Fruit fly (Drosophila melanogaster) whole organism, prepupa: ENCODE data around the gene CG42536.

Source experiments
- CG10631 ChIP-seq: fragments of 200-800 bp; sonication (Bioruptor generic); optimal IDR thresholded peaks from 2 replicates; lab custom pipeline; 2016; ENCODE audit warnings: missing biosample characterization, missing genetic modification characterization
- CG10669 ChIP-seq: fragments of 200-800 bp; sonication (Bioruptor generic); optimal IDR thresholded peaks from 3 replicates; lab custom pipeline; 2018; ENCODE audit warnings: missing biosample characterization, mild to moderate bottlenecking, missing genetic modification characterization, moderate library complexity
- CG11294 ChIP-seq: fragments of 200-800 bp; sonication (Bioruptor generic); IDR thresholded peaks from 2 replicates; pipeline ENCODE4 v1.3.6; 2022; ENCODE audit warnings: missing biosample characterization, missing genetic modification characterization
- CG15336 ChIP-seq: fragments of 200-800 bp; sonication (Bioruptor generic); IDR thresholded peaks from 2 replicates; pipeline ENCODE4 v1.3.6; 2022; ENCODE audit warnings: missing biosample characterization, missing genetic modification characterization
- CG1621 ChIP-seq: fragments of 200-800 bp; sonication (Bioruptor generic); optimal IDR thresholded peaks from 3 replicates; lab custom pipeline; 2018; ENCODE audit warnings: missing biosample characterization, mild to moderate bottlenecking, missing genetic modification characterization
- CG3032 ChIP-seq: fragments of 200-800 bp; optimal IDR thresholded peaks from 2 replicates; lab custom pipeline; 2019; ENCODE audit warnings: missing biosample characterization, mild to moderate bottlenecking, missing genetic modification characterization, moderate library complexity
- CG31627 ChIP-seq: fragments of 200-800 bp; sonication (Bioruptor generic); optimal IDR thresholded peaks from 3 replicates; lab custom pipeline; 2016; ENCODE audit warnings: missing biosample characterization, missing genetic modification characterization
- CG32006 ChIP-seq: fragments of 200-800 bp; sonication (Bioruptor generic); optimal IDR thresholded peaks from 3 replicates; lab custom pipeline; 2017; ENCODE audit warnings: missing biosample characterization, mild to moderate bottlenecking, missing genetic modification characterization
- CG34406 ChIP-seq: fragments of 200-800 bp; sonication (Bioruptor generic); optimal IDR thresholded peaks from 3 replicates; lab custom pipeline; 2016; ENCODE audit warnings: missing biosample characterization, missing genetic modification characterization
- CG3919 ChIP-seq: fragments of 200-800 bp; sonication (Bioruptor generic); optimal IDR thresholded peaks from 3 replicates; lab custom pipeline; 2016; ENCODE audit warnings: missing biosample characterization, missing genetic modification characterization
- CG4318 ChIP-seq: fragments of 200-800 bp; sonication (Bioruptor generic); optimal IDR thresholded peaks from 3 replicates; lab custom pipeline; 2017; ENCODE audit warnings: missing biosample characterization, mild to moderate bottlenecking, missing genetic modification characterization
- CG6163 ChIP-seq: fragments of 200-800 bp; sonication (Bioruptor generic); IDR thresholded peaks from 3 replicates; pipeline ENCODE4 v1.3.6; 2022; ENCODE audit warnings: missing biosample characterization, missing genetic modification characterization
- CG6276 ChIP-seq: fragments of 200-800 bp; sonication (Bioruptor generic); optimal IDR thresholded peaks from 2 replicates; lab custom pipeline; 2017; ENCODE audit warnings: missing biosample characterization, mild to moderate bottlenecking, missing genetic modification characterization
- CG7368 ChIP-seq: fragments of 200-800 bp; sonication (Bioruptor generic); optimal IDR thresholded peaks from 3 replicates; lab custom pipeline; 2016; ENCODE audit warnings: missing biosample characterization, missing genetic modification characterization
- CG8119 ChIP-seq: fragments of 200-800 bp; sonication (Bioruptor generic); IDR thresholded peaks from 3 replicates; pipeline ENCODE4 v1.3.6; 2022; ENCODE audit warnings: missing biosample characterization, missing genetic modification characterization
- CG8319 ChIP-seq: fragments of 200-800 bp; sonication (Bioruptor generic); optimal IDR thresholded peaks from 3 replicates; lab custom pipeline; 2016; ENCODE audit warnings: missing biosample characterization, missing genetic modification characterization
- CG9139 ChIP-seq: fragments of 200-800 bp; sonication (Bioruptor generic); optimal IDR thresholded peaks from 3 replicates; lab custom pipeline; 2017; ENCODE audit warnings: missing biosample characterization, mild to moderate bottlenecking, missing genetic modification characterization
- Eip75B ChIP-seq: fragments of 200-800 bp; sonication (Bioruptor generic); optimal IDR thresholded peaks from 3 replicates; lab custom pipeline; 2016; ENCODE audit warnings: missing biosample characterization, missing genetic modification characterization
- Eip78C ChIP-seq: fragments of 200-800 bp; sonication (Bioruptor generic); peaks from one replicate; lab custom pipeline; 2016; ENCODE audit warnings: missing biosample characterization, missing genetic modification characterization
- Eip93F ChIP-seq: fragments of 200-800 bp; sonication (Bioruptor generic); optimal IDR thresholded peaks from 2 replicates; lab custom pipeline; 2016; ENCODE audit warnings: missing biosample characterization, mild to moderate bottlenecking, missing genetic modification characterization
- Ets21C ChIP-seq: fragments of 200-800 bp; sonication (Bioruptor generic); optimal IDR thresholded peaks from 3 replicates; lab custom pipeline; 2016; ENCODE audit warnings: missing biosample characterization, missing genetic modification characterization
- Hr39 ChIP-seq: fragments of 200-800 bp; sonication (Bioruptor generic); optimal IDR thresholded peaks from 2 replicates; lab custom pipeline; 2016; ENCODE audit warnings: missing biosample characterization, missing genetic modification characterization
- Hr4 ChIP-seq: fragments of 200-800 bp; sonication (Bioruptor generic); optimal IDR thresholded peaks from 3 replicates; lab custom pipeline; 2016; ENCODE audit warnings: missing biosample characterization, missing genetic modification characterization
- Lpt ChIP-seq: fragments of 200-800 bp; sonication (Bioruptor generic); optimal IDR thresholded peaks from 3 replicates; lab custom pipeline; 2016; ENCODE audit warnings: missing biosample characterization, missing genetic modification characterization
- Met ChIP-seq: fragments of 200-800 bp; sonication (Bioruptor generic); optimal IDR thresholded peaks from 3 replicates; lab custom pipeline; 2016; ENCODE audit warnings: missing biosample characterization, missing genetic modification characterization
- OdsH ChIP-seq: fragments of 200-800 bp; sonication (Bioruptor generic); optimal IDR thresholded peaks from 3 replicates; lab custom pipeline; 2016; ENCODE audit warnings: missing biosample characterization, missing genetic modification characterization
- Sox102F ChIP-seq: fragments of 200-800 bp; sonication (Bioruptor generic); optimal IDR thresholded peaks from 2 replicates; lab custom pipeline; 2016; ENCODE audit warnings: missing biosample characterization, mild to moderate bottlenecking, missing genetic modification characterization
- Sox14 ChIP-seq: fragments of 200-800 bp; sonication (Bioruptor generic); optimal IDR thresholded peaks from 3 replicates; lab custom pipeline; 2016; ENCODE audit warnings: missing biosample characterization, missing genetic modification characterization
- cyc ChIP-seq: fragments of 200-800 bp; sonication (Bioruptor generic); optimal IDR thresholded peaks from 3 replicates; lab custom pipeline; 2016; ENCODE audit warnings: missing biosample characterization, missing genetic modification characterization
- dac ChIP-seq: fragments of 200-800 bp; sonication (Bioruptor generic); optimal IDR thresholded peaks from 2 replicates; lab custom pipeline; 2017; ENCODE audit warnings: missing biosample characterization, mild to moderate bottlenecking, missing genetic modification characterization
- dsx ChIP-seq: fragments of 200-800 bp; optimal IDR thresholded peaks from 3 replicates; lab custom pipeline; 2019; ENCODE audit warnings: missing biosample characterization, mild to moderate bottlenecking, missing genetic modification characterization, moderate library complexity; ENCODE audit not compliant: poor library complexity, severe bottlenecking
- eg ChIP-seq: fragments of 200-800 bp; sonication (Bioruptor generic); IDR thresholded peaks from 3 replicates; pipeline ENCODE4 v1.3.6; 2022; ENCODE audit warnings: missing biosample characterization, missing genetic modification characterization
- lz ChIP-seq: fragments of 200-800 bp; sonication (Bioruptor generic); optimal IDR thresholded peaks from 3 replicates; lab custom pipeline; 2016; ENCODE audit warnings: missing biosample characterization, missing genetic modification characterization
- net ChIP-seq: fragments of 200-800 bp; sonication (Bioruptor generic); optimal IDR thresholded peaks from 3 replicates; lab custom pipeline; 2016; ENCODE audit warnings: missing biosample characterization, missing genetic modification characterization
- pdm3 ChIP-seq: fragments of 200-800 bp; sonication (Bioruptor generic); optimal IDR thresholded peaks from 3 replicates; lab custom pipeline; 2016; ENCODE audit warnings: missing biosample characterization, missing genetic modification characterization
- salr ChIP-seq, 2 experiments: fragments of 200-800 bp; sonication (Bioruptor generic); optimal IDR thresholded peaks; 3 replicates each; lab custom pipeline; 2016 to 2018; ENCODE audit warnings: missing biosample characterization in 2 of 2, missing genetic modification characterization in 2 of 2, mild to moderate bottlenecking in 1 of 2
- ss ChIP-seq, 2 experiments: fragments of 200-800 bp; sonication (Bioruptor generic); optimal IDR thresholded peaks; 2 replicates in 1 of 2; 3 replicates in 1 of 2; lab custom pipeline; 2017 to 2018; ENCODE audit warnings: mild to moderate bottlenecking in 2 of 2, missing biosample characterization in 2 of 2, missing genetic modification characterization in 2 of 2, moderate library complexity in 1 of 2
- svp ChIP-seq: fragments of 200-800 bp; sonication (Bioruptor generic); peaks from one replicate; lab custom pipeline; 2016; ENCODE audit warnings: missing biosample characterization, missing genetic modification characterization
- topi ChIP-seq: fragments of 200-800 bp; sonication (Bioruptor generic); optimal IDR thresholded peaks from 3 replicates; lab custom pipeline; 2016; ENCODE audit warnings: missing biosample characterization, missing genetic modification characterization
- vri ChIP-seq: fragments of 200-800 bp; sonication (Bioruptor generic); optimal IDR thresholded peaks from 3 replicates; lab custom pipeline; 2016; ENCODE audit warnings: missing biosample characterization, mild to moderate bottlenecking, missing genetic modification characterization

The CG42536 gene

dm6 chr3L:10656451-10657198 lies 26.8 kb upstream of the CG42536 start (continued):
- no peak for TF ChIP-seq dac
- no peak for TF ChIP-seq Eip93F (GFP tag; lab: Kevin White, UChicago)
- no peak for TF ChIP-seq CG15336 (GFP tag; lab: Robert Waterston, UW)
- no peak for TF ChIP-seq CG6276 (GFP tag; lab: Kevin White, UChicago)
- peak; percentile 7 for TF ChIP-seq CG32006 (GFP tag; lab: Kevin White, UChicago)
- TF ChIP-seq CG7368 (GFP tag; lab: Kevin White, UChicago): peak; percentile 53
- peak; percentile 48 for TF ChIP-seq pdm3 (GFP tag; lab: Kevin White, UChicago)
- no peak for TF ChIP-seq Ets21C (GFP tag; lab: Kevin White, UChicago)
- peak; percentile 86 for TF ChIP-seq Eip78C
- TF ChIP-seq CG11294: no peak
- peak; percentile 31 for TF ChIP-seq topi (GFP tag; lab: Kevin White, UChicago)
- peak; percentile 49 for TF ChIP-seq net (GFP tag; lab: Kevin White, UChicago)
- peak; percentile 8 for TF ChIP-seq CG3032 (tag; lab: Kevin White, UChicago)
- no peak for TF ChIP-seq Hr4 (GFP tag; lab: Kevin White, UChicago)
- peak; percentile 74 for TF ChIP-seq CG3919
- peak; percentile 62 for TF ChIP-seq CG10631 (GFP tag; lab: Kevin White, UChicago)
- TF ChIP-seq CG34406: peak; percentile 23
- TF ChIP-seq Hr39 (GFP tag; lab: Kevin White, UChicago): no peak
- peak; percentile 48 for TF ChIP-seq Eip75B (GFP tag; lab: Kevin White, UChicago)
- TF ChIP-seq ss (GFP tag; optimal IDR thresholded peaks at IDR 0.05; lab: Kevin White, UChicago): peak; percentile 29 to 64
- TF ChIP-seq lz (GFP tag; lab: Kevin White, UChicago): peak; percentile 1
- TF ChIP-seq CG31627 (GFP tag; lab: Kevin White, UChicago): no peak
- TF ChIP-seq CG4318: no peak
- no peak for TF ChIP-seq Lpt (GFP tag; lab: Kevin White, UChicago)
- peak in 1 of 2 experiments; percentile 26 for TF ChIP-seq salr (GFP tag; optimal IDR thresholded peaks at IDR 0.05; lab: Kevin White, UChicago)
- TF ChIP-seq CG10669: peak; percentile 64
- TF ChIP-seq Met (GFP tag; lab: Kevin White, UChicago): peak; percentile 49
- peak; percentile 11 for TF ChIP-seq vri (GFP tag; lab: Kevin White, UChicago)

- TF ChIP-seq CG31627 (GFP tag; lab: Kevin White, UChicago): peak; percentile 8
- 0 out of 3 replicates have a peak, but pooled peaks have one; percentile 10 for TF ChIP-seq CG6163
- no peak for TF ChIP-seq dac
- peak; percentile 29 for TF ChIP-seq Eip78C
- TF ChIP-seq OdsH (GFP tag; lab: Kevin White, UChicago): no peak
- TF ChIP-seq net (GFP tag; lab: Kevin White, UChicago): no peak
- TF ChIP-seq CG32006 (GFP tag; lab: Kevin White, UChicago): peak; percentile 9
- no peak for TF ChIP-seq salr (GFP tag; optimal IDR thresholded peaks at IDR 0.05; lab: Kevin White, UChicago)
- TF ChIP-seq vri (GFP tag; lab: Kevin White, UChicago): no peak
- peak; percentile 38 for TF ChIP-seq svp (GFP tag; lab: Kevin White, UChicago)
- no peak for TF ChIP-seq CG9139 (GFP tag; lab: Kevin White, UChicago)
- no peak for TF ChIP-seq Sox102F (GFP tag; lab: Kevin White, UChicago)
- TF ChIP-seq Lpt (GFP tag; lab: Kevin White, UChicago): no peak
Measured at dm6 chr3L:10654439-10654838, 24.6 kb upstream of the CG42536 start.

dm6 chr3L:10652487-10652886 lies 22.6 kb upstream of the CG42536 start:
- TF ChIP-seq cyc (GFP tag; lab: Kevin White, UChicago) (no peak), dsx (GFP tag; lab: Kevin White, UChicago) (no peak), CG8319 (GFP tag; lab: Kevin White, UChicago) (no peak), Sox14 (GFP tag; lab: Kevin White, UChicago) (peak; percentile 64), Ets21C (GFP tag; lab: Kevin White, UChicago) (no peak), ss (GFP tag; optimal IDR thresholded peaks at IDR 0.05; lab: Kevin White, UChicago) (no peak), CG11294 (no peak), CG6163 (peak; percentile 27; the same call in 2 of the 3 replicates), Lpt (GFP tag; lab: Kevin White, UChicago) (no peak), CG31627 (GFP tag; lab: Kevin White, UChicago) (no peak), CG10669 (peak; percentile 2), CG1621 (tag; lab: Kevin White, UChicago) (no peak), CG8119 (GFP tag; lab: Robert Waterston, UW) (no peak), CG7368 (GFP tag; lab: Kevin White, UChicago) (no peak), Met (GFP tag; lab: Kevin White, UChicago) (no peak), eg (GFP tag; lab: Robert Waterston, UW) (0 out of 3 replicates have a peak, but pooled peaks have one; percentile 6)
